Worm (Caenorhabditis elegans): Measurements from ENCODE around the gene C29F7.10.
"Not testable (repeated sequence)": the region's sequence is repeated elsewhere in the genome, so short reads cannot be mapped to it uniquely, and the experiment has no call there.

Gene C29F7.10

ce11 chrX:13435790-13436472 lies 4.6 kb upstream of the C29F7.10 start, which contains the start of gene jmjd-3.3 (continued):
- TF ChIP-seq rpc-1 (optimal IDR thresholded peaks at IDR 0.05) (peak; percentile 59), rpc-1 (tag; optimal IDR thresholded peaks at IDR 0.05) (peak; percentile 82), B0019.2 (GFP tag; conservative IDR thresholded peaks at IDR 0.05) (no peak)

ce11 chrX:13435116-13435515 lies 3.8 kb upstream of the C29F7.10 start:
- TF ChIP-seq snpc-4 (GFP tag; optimal IDR thresholded peaks at IDR 0.05): no peak
- no peak for TF ChIP-seq snpc-4 (tag; optimal IDR thresholded peaks at IDR 0.05)
- no peak for TF ChIP-seq dpff-1 (tag; optimal IDR thresholded peaks at IDR 0.05)
- TF ChIP-seq nhr-90 (tag; optimal IDR thresholded peaks at IDR 0.05): no peak
- TF ChIP-seq F55B11.4 (tag; optimal IDR thresholded peaks at IDR 0.05; ENCODE audit: borderline replicate concordance, insufficient read depth): no peak
- no peak for TF ChIP-seq ekl-4 (GFP tag; IDR thresholded peaks at IDR 0.05)
- no peak for TF ChIP-seq ceh-91 (GFP tag; IDR thresholded peaks at IDR 0.05)
- no peak for TF ChIP-seq ztf-28 (GFP tag; IDR thresholded peaks at IDR 0.05)
- TF ChIP-seq zim-3 (tag; optimal IDR thresholded peaks at IDR 0.05): no peak
- no peak for TF ChIP-seq lin-40 (tag; optimal IDR thresholded peaks at IDR 0.05)
- no peak for TF ChIP-seq tbx-9 (tag; optimal IDR thresholded peaks at IDR 0.05; ENCODE audit: borderline replicate concordance)
- no peak for TF ChIP-seq ztf-18 (tag; optimal IDR thresholded peaks at IDR 0.05)
- no peak for TF ChIP-seq madf-3 (GFP tag; IDR thresholded peaks at IDR 0.05)
- no peak for TF ChIP-seq bed-1 (GFP tag; IDR thresholded peaks at IDR 0.05)
- no peak for TF ChIP-seq let-526 (GFP tag; IDR thresholded peaks at IDR 0.05)
- TF ChIP-seq ztf-25 (GFP tag; IDR thresholded peaks at IDR 0.05): no peak
- no peak for TF ChIP-seq attf-6 (GFP tag; IDR thresholded peaks at IDR 0.05)
- TF ChIP-seq rcor-1 (GFP tag; IDR thresholded peaks at IDR 0.05): no peak
- no peak for TF ChIP-seq cebp-2 (GFP tag; IDR thresholded peaks at IDR 0.05)
- TF ChIP-seq sdz-38 (tag; optimal IDR thresholded peaks at IDR 0.05): no peak

- TF ChIP-seq Y53G8AR.9 (GFP tag; conservative IDR thresholded peaks at IDR 0.05); lin-35 (GFP tag; optimal IDR thresholded peaks at IDR 0.05); lsl-1 (GFP tag; optimal IDR thresholded peaks at IDR 0.05): not testable (repeated sequence)
Observed at ce11 chrX:13428755-13429154, 2.5 kb downstream of the C29F7.10 start, which contains the start of gene fkh-4. Gene fkh-4, minus strand, starts transcription at chrX:13428855.

- TF ChIP-seq ceh-40 (GFP tag; IDR thresholded peaks at IDR 0.05) (no peak), zfh-2 (GFP tag; conservative IDR thresholded peaks at IDR 0.05) (no peak), mcd-1 (GFP tag; IDR thresholded peaks at IDR 0.05) (no peak), T07F8.4 (tag; optimal IDR thresholded peaks at IDR 0.05) (no peak), lag-1 (GFP tag; IDR thresholded peaks at IDR 0.05) (no peak), repo-1 (tag; optimal IDR thresholded peaks at IDR 0.05) (no peak), ceh-79 (tag; optimal IDR thresholded peaks at IDR 0.05) (no peak), bed-1 (GFP tag; IDR thresholded peaks at IDR 0.05) (no peak), hsf-1 (GFP tag; IDR thresholded peaks at IDR 0.05) (no peak), pbrm-1 (GFP tag; IDR thresholded peaks at IDR 0.05) (no peak), mes-4 (tag; optimal IDR thresholded peaks at IDR 0.05) (no peak), unc-62 (GFP tag; optimal IDR thresholded peaks at IDR 0.05) (no peak), C17E4.6 (GFP tag; IDR thresholded peaks at IDR 0.05) (no peak), rec-8 (tag; optimal IDR thresholded peaks at IDR 0.05) (no peak), tlf-1 (GFP tag; optimal IDR thresholded peaks at IDR 0.05) (no peak), ztf-26 (tag; optimal IDR thresholded peaks at IDR 0.05) (no peak), K12H6.12 (tag; optimal IDR thresholded peaks at IDR 0.05) (no peak), ztf-6 (GFP tag; IDR thresholded peaks at IDR 0.05) (no peak)
Observed at ce11 chrX:13423340-13423739, 7.9 kb downstream of the C29F7.10 start, which contains the start of gene fkh-3. Gene fkh-3, minus strand, starts transcription at chrX:13423440.

All from whole organism, young adult.